Fruit fly (Drosophila melanogaster): ENCODE data around the gene CG10621.

The CG10621 gene

dm6 chr2L:18957142-18957674 lies 3.0 kb upstream of the CG10621 start, which contains the start of gene Bhmt (continued):
- peak; percentile 86 for TF ChIP-seq CG10631 (GFP tag; optimal IDR thresholded peaks at IDR 0.05)
- TF ChIP-seq pdm3 (GFP tag; optimal IDR thresholded peaks at IDR 0.05), result no peak
- TF ChIP-seq acj6 (GFP tag; optimal IDR thresholded peaks at IDR 0.05), result peak; percentile 84
- TF ChIP-seq svp (GFP tag), result peak; percentile 92
- peak; percentile 85 for TF ChIP-seq CG16779 (tag; optimal IDR thresholded peaks at IDR 0.05)
- TF ChIP-seq salr (GFP tag; optimal IDR thresholded peaks at IDR 0.05), result peak; percentile 65 to 69
- TF ChIP-seq Sox102F (GFP tag; optimal IDR thresholded peaks at IDR 0.05), result peak; percentile 82
- peak; percentile 88 for TF ChIP-seq achi (GFP tag; optimal IDR thresholded peaks at IDR 0.05)
- peak; percentile 70 for TF ChIP-seq fd85E (GFP tag; optimal IDR thresholded peaks at IDR 0.05)
- peak; percentile 95 for TF ChIP-seq Eip78C (GFP tag)
- TF ChIP-seq CG11294 (GFP tag; IDR thresholded peaks at IDR 0.05), result peak; percentile 81
- TF ChIP-seq net (GFP tag; optimal IDR thresholded peaks at IDR 0.05), result peak; percentile 80
- peak; percentile 72 for TF ChIP-seq vri (GFP tag; optimal IDR thresholded peaks at IDR 0.05)
- peak; percentile 67 for TF ChIP-seq Blimp-1 (GFP tag; optimal IDR thresholded peaks at IDR 0.05)
- TF ChIP-seq CG1621 (tag; optimal IDR thresholded peaks at IDR 0.05), result peak; percentile 72
- TF ChIP-seq Eip75B (GFP tag; optimal IDR thresholded peaks at IDR 0.05), result peak; percentile 71
- peak; percentile 86 for TF ChIP-seq OdsH (GFP tag; optimal IDR thresholded peaks at IDR 0.05)
- TF ChIP-seq CG3919 (GFP tag; optimal IDR thresholded peaks at IDR 0.05), result peak; percentile 83
- peak; percentile 80 for TF ChIP-seq CG32006 (GFP tag; optimal IDR thresholded peaks at IDR 0.05)
- peak; percentile 89 for TF ChIP-seq Eip93F (GFP tag; optimal IDR thresholded peaks at IDR 0.05)
- TF ChIP-seq CG6163 (GFP tag; IDR thresholded peaks at IDR 0.05), result peak; percentile 93
- TF ChIP-seq CG11762 (GFP tag; optimal IDR thresholded peaks at IDR 0.05; ENCODE audit: insufficient read depth), result peak; percentile 79
- peak; percentile 92 for TF ChIP-seq Ets96B (tag; optimal IDR thresholded peaks at IDR 0.05)
- peak; percentile 82 for TF ChIP-seq fkh (GFP tag; optimal IDR thresholded peaks at IDR 0.05)
- peak; percentile 65 for TF ChIP-seq Smox (GFP tag; optimal IDR thresholded peaks at IDR 0.05)
- peak; percentile 59 for TF ChIP-seq Hr39 (GFP tag; optimal IDR thresholded peaks at IDR 0.05)
- peak; percentile 85 for TF ChIP-seq CG7368 (GFP tag; optimal IDR thresholded peaks at IDR 0.05)
- TF ChIP-seq Hr4 (GFP tag; optimal IDR thresholded peaks at IDR 0.05), result peak; percentile 69
- peak; percentile 34 for TF ChIP-seq dac (GFP tag; optimal IDR thresholded peaks at IDR 0.05)
- peak in 1 of 2 experiments; percentile 88 for TF ChIP-seq ss (GFP tag; optimal IDR thresholded peaks at IDR 0.05)

DNA sequence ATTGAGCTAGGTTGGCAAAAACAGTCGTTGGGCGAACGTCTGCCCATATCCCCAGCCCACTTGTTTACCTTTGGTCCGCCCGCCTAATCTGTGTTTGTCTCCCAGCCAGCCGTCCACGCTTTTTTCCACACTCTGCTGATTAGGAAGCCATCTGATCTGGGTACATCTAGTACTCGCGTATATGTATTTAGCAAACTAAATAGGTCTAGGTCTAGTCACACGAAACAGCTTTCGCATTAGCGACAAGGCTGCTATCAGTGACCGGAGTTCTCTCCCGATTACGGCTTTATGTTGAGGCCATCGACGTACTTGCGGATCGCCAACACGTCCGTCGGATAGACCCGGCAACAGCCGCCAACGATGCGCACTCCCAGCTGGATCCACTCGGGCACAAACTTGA lies 1.4 kb upstream of the CG10621 start:
- TF ChIP-seq achi (GFP tag; optimal IDR thresholded peaks at IDR 0.05) (no peak), spab (GFP tag; optimal IDR thresholded peaks at IDR 0.05) (no peak), Sox14 (GFP tag; optimal IDR thresholded peaks at IDR 0.05) (no peak), svp (GFP tag) (peak; percentile 47), Ets21C (GFP tag; optimal IDR thresholded peaks at IDR 0.05) (no peak), fkh (GFP tag; optimal IDR thresholded peaks at IDR 0.05) (peak; percentile 38)

- TF ChIP-seq CG31627 (GFP tag; optimal IDR thresholded peaks at IDR 0.05), result no peak
- peak; percentile 17 for TF ChIP-seq Met (GFP tag; optimal IDR thresholded peaks at IDR 0.05)
- no peak for TF ChIP-seq CG6808 (GFP tag; optimal IDR thresholded peaks at IDR 0.05)
- TF ChIP-seq dsx (GFP tag; optimal IDR thresholded peaks at IDR 0.05; ENCODE audit: poor library complexity, severe bottlenecking), result peak; percentile 40
- TF ChIP-seq net (GFP tag; optimal IDR thresholded peaks at IDR 0.05), result no peak
- peak; percentile 17 for TF ChIP-seq CG32006 (GFP tag; optimal IDR thresholded peaks at IDR 0.05)
- TF ChIP-seq vri (GFP tag; optimal IDR thresholded peaks at IDR 0.05), result peak; percentile 80
- TF ChIP-seq CG3919 (GFP tag; optimal IDR thresholded peaks at IDR 0.05), result no peak
- TF ChIP-seq Eip78C (GFP tag), result peak; percentile 14
- TF ChIP-seq CG1621 (tag; optimal IDR thresholded peaks at IDR 0.05), result no peak
- TF ChIP-seq esn (GFP tag; optimal IDR thresholded peaks at IDR 0.05), result peak; percentile 35
- TF ChIP-seq acj6 (GFP tag; optimal IDR thresholded peaks at IDR 0.05), result peak; percentile 11
- no peak for TF ChIP-seq salr (GFP tag; optimal IDR thresholded peaks at IDR 0.05)
These were observed 548 bp downstream of the CG10621 start for dm6 chr2L:18953512-18954254.
